Fruit fly (Drosophila melanogaster): Measurements from ENCODE around the gene Task7.

Task7 gene

dm6 chr3R:9401127-9401603, 10.9 kb downstream of the Task7 start, which contains the start of the genes RpL34b and CG8132 (continued):
- TF ChIP-seq Abd-B (GFP tag; optimal IDR thresholded peaks at IDR 0.05) (peak; percentile 94), HLH54F (GFP tag; optimal IDR thresholded peaks at IDR 0.05) (peak; percentile 97), CG7556 (GFP tag; optimal IDR thresholded peaks at IDR 0.05) (peak; percentile 93), Sry-β (GFP tag; optimal IDR thresholded peaks at IDR 0.05) (peak; percentile 57), CG12155 (GFP tag; optimal IDR thresholded peaks at IDR 0.05) (peak; percentile 95), hth (optimal IDR thresholded peaks at IDR 0.05) (no peak), nerfin-2 (GFP tag; IDR thresholded peaks at IDR 0.05; ENCODE audit: partially characterized antibody) (no peak), CG18619 (GFP tag; optimal IDR thresholded peaks at IDR 0.05) (peak; percentile 96), CG14441 (GFP tag; IDR thresholded peaks at IDR 0.05) (peak; percentile 95), NfI (GFP tag; optimal IDR thresholded peaks at IDR 0.05) (peak; percentile 98), Doc2 (GFP tag; IDR thresholded peaks at IDR 0.05) (peak; percentile 89), CG2889 (GFP tag; IDR thresholded peaks at IDR 0.05) (peak; percentile 90), BEAF-32 (GFP tag; optimal IDR thresholded peaks at IDR 0.05) (peak; percentile 70), CG15479 (GFP tag; optimal IDR thresholded peaks at IDR 0.05) (peak; percentile 55), CG15696 (tag; optimal IDR thresholded peaks at IDR 0.05) (peak; percentile 94), Awh (GFP tag; IDR thresholded peaks at IDR 0.05) (peak; percentile 93), CG12744 (GFP tag; optimal IDR thresholded peaks at IDR 0.05) (peak; percentile 95), Kr (GFP tag; optimal IDR thresholded peaks at IDR 0.05) (peak; percentile 16), CG12769 (tag; optimal IDR thresholded peaks at IDR 0.05) (no peak), CG17802 (tag; optimal IDR thresholded peaks at IDR 0.05) (peak; percentile 87), BtbVII (GFP tag; optimal IDR thresholded peaks at IDR 0.05) (peak; percentile 90), sr (GFP tag; IDR thresholded peaks at IDR 0.05) (peak; percentile 92), wdn (GFP tag; IDR thresholded peaks at IDR 0.05) (peak; percentile 96), TFAM (GFP tag; optimal IDR thresholded peaks at IDR 0.05) (peak; percentile 17), CG15011 (GFP tag; optimal IDR thresholded peaks at IDR 0.05) (peak; percentile 92), CG1602 (GFP tag; optimal IDR thresholded peaks at IDR 0.05) (peak; percentile 96), kay (GFP tag; optimal IDR thresholded peaks at IDR 0.05) (peak; percentile 92), Dad (GFP tag; optimal IDR thresholded peaks at IDR 0.05) (peak; percentile 95), Mad (GFP tag; optimal IDR thresholded peaks at IDR 0.05) (peak; percentile 97), Fer2 (tag; optimal IDR thresholded peaks at IDR 0.05) (peak; percentile 96), nau (GFP tag; optimal IDR thresholded peaks at IDR 0.05) (no peak), sqz (GFP tag; optimal IDR thresholded peaks at IDR 0.05) (peak; percentile 90), CG16815 (GFP tag; optimal IDR thresholded peaks at IDR 0.05) (peak; percentile 95), CG13287 (GFP tag; IDR thresholded peaks at IDR 0.05; ENCODE audit: partially characterized antibody) (peak; percentile 46), Atf6 (GFP tag; IDR thresholded peaks at IDR 0.05) (peak; percentile 94), CG8944 (GFP tag; optimal IDR thresholded peaks at IDR 0.05) (peak; percentile 95), ase (GFP tag; IDR thresholded peaks at IDR 0.05) (peak; percentile 94), dan (GFP tag; IDR thresholded peaks at IDR 0.05) (peak; percentile 76), CG14050 (GFP tag; IDR thresholded peaks at IDR 0.05) (peak; percentile 85), Ptx1 (GFP tag; IDR thresholded peaks at IDR 0.05) (peak; percentile 97), p53 (GFP tag; optimal IDR thresholded peaks at IDR 0.05) (peak; percentile 94), CG6765 (GFP tag; optimal IDR thresholded peaks at IDR 0.05) (peak; percentile 94), gsb (GFP tag; IDR thresholded peaks at IDR 0.05) (peak; percentile 93), nerfin-1 (tag; optimal IDR thresholded peaks at IDR 0.05) (peak; percentile 92), E2f2 (GFP tag; IDR thresholded peaks at IDR 0.05) (peak; percentile 78), vfl (GFP tag; optimal IDR thresholded peaks at IDR 0.05) (peak; percentile 98), pnt (GFP tag; optimal IDR thresholded peaks at IDR 0.05) (peak; percentile 95), trem (tag; optimal IDR thresholded peaks at IDR 0.05) (peak; percentile 95), CG14860 (GFP tag; IDR thresholded peaks at IDR 0.05; ENCODE audit: partially characterized antibody) (no peak; the same call in 2 of the 3 replicates), CG10959 (GFP tag; IDR thresholded peaks at IDR 0.05) (peak; percentile 88), H2.0 (GFP tag; IDR thresholded peaks at IDR 0.05) (peak; percentile 91)

Measured in whole organism, embryonic.